Worm (Caenorhabditis elegans) whole organism, midembryonic: ENCODE measurements around the gene egl-18.
A peak's percentile ranks its signal among the peaks of the same experiment; 100 is the strongest.

Experiments
- T22C8.4 ChIP-seq: fragments of 200-800 bp; sonication (Bioruptor generic); IDR thresholded peaks from 2 replicates; pipeline ENCODE4 v1.3.6; 2022; ENCODE audit warnings: missing genetic modification characterization, missing compliant biosample characterization
- cog-1 ChIP-seq: sonication (generic microtip); optimal IDR thresholded peaks from 2 replicates; lab custom pipeline; 2016; ENCODE audit warnings: missing genetic modification characterization, missing compliant biosample characterization
- flt-1 ChIP-seq: fragments of 200-800 bp; sonication (Bioruptor generic); IDR thresholded peaks from 2 replicates; pipeline ENCODE4 v1.3.6; 2022; ENCODE audit warnings: missing genetic modification characterization, missing compliant biosample characterization
- klf-2 ChIP-seq: fragments of 200-800 bp; sonication (Bioruptor generic); conservative IDR thresholded peaks from 2 replicates; pipeline ENCODE4 v1.3.6; 2022; ENCODE audit warnings: missing genetic modification reagents, missing genetic modification characterization, missing compliant biosample characterization
- med-1 ChIP-seq: sonication (generic microtip); optimal IDR thresholded peaks from 2 replicates; lab custom pipeline; 2017; ENCODE audit warnings: missing genetic modification characterization, mild to moderate bottlenecking, missing compliant biosample characterization, antibody characterized with exemption, missing genetic modification reagents; ENCODE audit not compliant: insufficient read depth
- ref-1 ChIP-seq: fragments of 200-800 bp; sonication (Bioruptor generic); conservative IDR thresholded peaks from 2 replicates; pipeline ENCODE4 v1.3.6; 2022; ENCODE audit warnings: missing genetic modification reagents, missing genetic modification characterization, missing compliant biosample characterization
- tab-1 ChIP-seq: fragments of 200-800 bp; sonication (Bioruptor generic); IDR thresholded peaks from 2 replicates; pipeline ENCODE4 v1.3.6; 2022; ENCODE audit warnings: missing genetic modification characterization, missing compliant biosample characterization
- ztf-23 ChIP-seq: fragments of 200-800 bp; sonication (Bioruptor generic); IDR thresholded peaks from 2 replicates; pipeline ENCODE4 v1.3.6; 2022; ENCODE audit warnings: missing genetic modification reagents, missing genetic modification characterization, missing compliant biosample characterization
- ztf-29 ChIP-seq: fragments of 200-800 bp; sonication (Bioruptor generic); IDR thresholded peaks from 2 replicates; pipeline ENCODE4 v1.3.6; 2022; ENCODE audit warnings: missing genetic modification reagents, missing genetic modification characterization, missing compliant biosample characterization

The egl-18 gene

DNA sequence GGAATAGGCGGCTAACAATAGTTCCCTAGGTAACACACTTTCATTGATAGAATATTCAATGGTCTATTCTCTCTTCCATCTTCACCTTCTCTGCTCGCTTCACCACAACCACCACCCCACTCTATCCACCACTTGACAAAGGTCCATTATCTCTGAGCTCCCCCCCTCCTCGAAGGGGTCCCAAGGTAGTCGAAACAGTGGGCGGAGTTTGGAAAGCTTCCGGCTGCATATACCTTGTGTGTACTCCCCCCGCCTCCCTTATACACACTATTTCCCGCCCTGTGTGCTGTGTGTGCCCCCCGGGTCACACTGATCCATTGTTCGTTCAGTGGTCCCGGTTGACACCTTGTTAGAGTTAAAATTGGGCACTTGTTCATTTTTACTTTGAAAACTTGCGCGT, 6.3 kb downstream of the egl-18 start:
- no peak for TF ChIP-seq T22C8.4 (GFP tag; lab: Robert Waterston, UW)
- peak; percentile 8 for TF ChIP-seq med-1 (GFP tag; lab: Kevin White, UChicago)
- no peak for TF ChIP-seq tab-1
- no peak for TF ChIP-seq ztf-23 (GFP tag; lab: Robert Waterston, UW)
- TF ChIP-seq flt-1 = no peak
- TF ChIP-seq ref-1 = no peak
- no peak for TF ChIP-seq klf-2 (GFP tag; lab: Robert Waterston, UW)

ce11 chrIV:1908921-1909320, 6.8 kb downstream of the egl-18 start:
- TF ChIP-seq tab-1 = no peak
- TF ChIP-seq ztf-23 (GFP tag; lab: Robert Waterston, UW) = no peak
- TF ChIP-seq flt-1 = no peak
- TF ChIP-seq T22C8.4 (GFP tag; lab: Robert Waterston, UW) = no peak

DNA sequence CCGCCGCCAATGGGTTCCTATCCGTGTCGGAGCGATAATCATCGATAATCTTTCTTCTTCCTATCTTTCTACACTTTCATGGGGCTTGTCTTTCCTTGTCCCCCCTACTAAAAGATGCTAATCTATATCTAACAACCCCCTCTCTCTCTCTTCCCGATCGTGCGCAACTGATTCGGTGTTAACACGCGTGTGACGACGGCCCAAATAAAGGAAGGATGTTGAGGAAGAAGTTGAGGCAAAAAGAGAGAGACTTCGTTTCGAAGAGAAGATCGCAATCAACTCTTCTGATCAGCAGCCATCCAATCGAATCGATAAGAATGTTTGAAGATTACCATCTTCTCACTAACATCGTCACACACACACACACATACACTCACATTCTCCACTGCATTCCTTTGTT, 9.2 kb downstream of the egl-18 start:
- no peak for TF ChIP-seq ztf-23 (GFP tag; lab: Robert Waterston, UW)
- no peak for TF ChIP-seq med-1 (GFP tag; lab: Kevin White, UChicago)
- TF ChIP-seq ztf-29 (GFP tag; lab: Robert Waterston, UW) = 0 out of 2 replicates have a peak, but pooled peaks have one; percentile 45
- TF ChIP-seq T22C8.4 (GFP tag; lab: Robert Waterston, UW) = no peak
- peak; percentile 19 for TF ChIP-seq cog-1 (tag; lab: Kevin White, UChicago)

DNA sequence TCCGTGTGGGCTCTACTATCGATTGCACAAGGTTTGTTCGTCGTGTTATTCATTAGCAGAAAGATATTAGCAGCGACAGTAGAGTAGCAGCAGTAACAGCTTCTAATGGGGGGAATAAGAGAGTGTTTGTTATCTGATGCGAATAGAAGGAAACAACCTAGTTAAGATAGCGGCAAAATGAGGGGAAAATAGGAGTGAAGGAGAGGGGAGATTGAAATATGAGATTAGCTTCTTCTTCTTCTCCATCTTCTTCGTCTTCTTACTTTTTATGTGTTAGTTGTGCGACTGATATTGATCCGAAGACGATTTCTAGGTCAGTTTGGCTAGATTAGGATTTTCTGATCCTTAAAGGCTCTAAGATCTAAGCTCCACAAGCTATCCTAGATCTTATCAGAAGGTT, 12.8 kb downstream of the egl-18 start:
- TF ChIP-seq ztf-23 (GFP tag; lab: Robert Waterston, UW) = no peak

ce11 chrIV:1915549-1915948, 13.4 kb downstream of the egl-18 start:
- no peak for TF ChIP-seq ref-1
- no peak for TF ChIP-seq ztf-23 (GFP tag; lab: Robert Waterston, UW)
- TF ChIP-seq T22C8.4 (GFP tag; lab: Robert Waterston, UW) = no peak
- no peak for TF ChIP-seq ztf-29 (GFP tag; lab: Robert Waterston, UW)
- no peak for TF ChIP-seq med-1 (GFP tag; lab: Kevin White, UChicago)
- no peak for TF ChIP-seq tab-1
- no peak for TF ChIP-seq klf-2 (GFP tag; lab: Robert Waterston, UW)
- no peak for TF ChIP-seq flt-1
- no peak for TF ChIP-seq cog-1 (tag; lab: Kevin White, UChicago)

- no peak for TF ChIP-seq med-1 (GFP tag; lab: Kevin White, UChicago)
- peak; percentile 43; the same call in 1 of the 2 replicates for TF ChIP-seq flt-1
Observed at ce11 chrIV:1916247-1916646, 14.1 kb downstream of the egl-18 start.

DNA sequence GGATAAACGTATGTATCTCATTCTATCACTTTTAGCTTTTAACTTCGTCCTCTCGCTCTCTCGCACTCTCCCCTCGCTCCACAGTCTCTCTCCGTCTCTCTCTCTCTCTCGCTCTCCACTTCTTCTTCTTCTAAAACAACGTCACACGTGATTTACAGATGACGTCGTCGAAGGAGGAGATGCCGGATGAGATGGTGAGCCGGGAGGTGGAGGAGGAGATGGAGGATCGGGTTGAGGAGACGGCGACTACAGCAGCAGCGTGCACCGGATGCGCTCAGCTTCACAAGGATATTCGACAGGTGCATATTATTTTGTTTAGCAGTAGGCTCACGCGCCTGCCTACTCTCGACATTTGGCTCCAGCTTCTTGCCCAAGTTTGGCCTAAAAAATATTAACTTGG, 15.7 kb downstream of the egl-18 start, which contains the start of gene elt-6:
Gene elt-6 (plus strand): TSS at position 159 of the 400 bp plus-strand sequence.
- no peak for TF ChIP-seq flt-1
- 0 out of 2 replicates have a peak, but pooled peaks have one; percentile 37 for TF ChIP-seq ztf-23 (GFP tag; lab: Robert Waterston, UW)

DNA sequence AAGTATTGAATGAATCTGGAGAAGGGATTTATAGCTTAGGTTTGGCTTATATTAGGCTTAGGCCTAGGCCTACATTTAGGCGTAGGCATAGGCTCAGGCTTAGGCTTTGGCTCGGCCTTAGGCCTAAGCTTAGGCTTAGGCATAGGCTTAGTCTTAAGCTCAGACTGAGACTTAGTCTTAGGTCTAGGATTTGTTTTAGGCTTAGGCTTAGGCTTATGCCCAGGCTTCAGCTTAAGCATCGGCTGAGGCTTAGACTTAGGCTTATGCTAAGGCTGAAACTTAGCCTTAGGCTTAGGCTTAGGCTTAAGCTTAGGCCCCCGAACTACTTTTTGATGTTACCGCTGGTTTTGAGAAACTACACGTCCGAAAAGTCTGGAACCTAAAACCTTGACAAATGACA, 18.4 kb downstream of the egl-18 start:
- no peak for TF ChIP-seq T22C8.4 (GFP tag; lab: Robert Waterston, UW)
- TF ChIP-seq tab-1 = no peak
- no peak for TF ChIP-seq ref-1
- no peak for TF ChIP-seq cog-1 (tag; lab: Kevin White, UChicago)
- TF ChIP-seq flt-1 = no peak
- TF ChIP-seq klf-2 (GFP tag; lab: Robert Waterston, UW) = no peak
- TF ChIP-seq ztf-29 (GFP tag; lab: Robert Waterston, UW) = peak; percentile 8; the same call in 1 of the 2 replicates
- no peak for TF ChIP-seq ztf-23 (GFP tag; lab: Robert Waterston, UW)

DNA sequence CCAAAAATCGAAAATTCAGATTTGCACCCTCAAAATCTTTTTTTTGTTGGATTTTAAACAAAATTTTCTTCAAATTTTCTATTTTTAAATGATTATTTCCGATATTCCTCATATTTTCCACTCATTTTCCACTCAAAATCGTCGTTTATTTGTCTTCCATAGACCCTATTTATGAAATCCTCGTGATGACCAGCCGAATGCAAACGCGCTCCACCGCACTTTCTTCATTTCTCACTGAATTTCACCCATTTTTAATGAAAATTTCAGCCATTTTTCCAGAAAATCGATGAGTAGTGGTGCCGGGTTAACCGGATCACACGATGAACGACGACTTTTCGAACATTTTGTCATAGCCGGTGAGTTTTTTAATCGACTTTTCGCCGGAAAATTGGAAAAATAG, 21.6 kb downstream of the egl-18 start, which contains the start of gene denn-4:
Gene denn-4 (plus strand): TSS at position 280 of the 400 bp plus-strand sequence.
- TF ChIP-seq ztf-29 (GFP tag; lab: Robert Waterston, UW) (no peak), ref-1 (no peak), flt-1 (no peak), ztf-23 (GFP tag; lab: Robert Waterston, UW) (no peak), med-1 (GFP tag; lab: Kevin White, UChicago) (no peak), T22C8.4 (GFP tag; lab: Robert Waterston, UW) (no peak)

ce11 chrIV:1924178-1924577, 22.1 kb downstream of the egl-18 start:
- no peak for TF ChIP-seq flt-1
- TF ChIP-seq tab-1 = no peak
- no peak for TF ChIP-seq ref-1
- TF ChIP-seq ztf-23 (GFP tag; lab: Robert Waterston, UW) = no peak
- no peak for TF ChIP-seq ztf-29 (GFP tag; lab: Robert Waterston, UW)
- TF ChIP-seq T22C8.4 (GFP tag; lab: Robert Waterston, UW) = no peak

- no peak for TF ChIP-seq T22C8.4 (GFP tag; lab: Robert Waterston, UW)
- no peak for TF ChIP-seq klf-2 (GFP tag; lab: Robert Waterston, UW)
- TF ChIP-seq ztf-23 (GFP tag; lab: Robert Waterston, UW) = no peak
- TF ChIP-seq ref-1 = no peak
- no peak for TF ChIP-seq flt-1
- no peak for TF ChIP-seq ztf-29 (GFP tag; lab: Robert Waterston, UW)
- TF ChIP-seq med-1 (GFP tag; lab: Kevin White, UChicago) = no peak
- no peak for TF ChIP-seq cog-1 (tag; lab: Kevin White, UChicago)
- TF ChIP-seq tab-1 = no peak
Observed at ce11 chrIV:1945200-1945599, 43.1 kb downstream of the egl-18 start.
